Fruit fly (Drosophila melanogaster) whole organism, wandering third instar larva: ENCODE data around the gene CG34337.

Experiments used
- Abd-B ChIP-seq: fragments of >200 bp; optimal IDR thresholded peaks from 2 replicates; lab custom pipeline; 2017; ENCODE audit warnings: missing biosample characterization, missing genetic modification characterization
- CG32264 ChIP-seq: fragments of 200-800 bp; sonication (Bioruptor generic); optimal IDR thresholded peaks from 2 replicates; lab custom pipeline; 2016; ENCODE audit warnings: missing biosample characterization, missing genetic modification characterization
- Dfd ChIP-seq: fragments of >200 bp; optimal IDR thresholded peaks from 2 replicates; lab custom pipeline; 2017; ENCODE audit warnings: missing biosample characterization, missing genetic modification characterization
- Dif ChIP-seq: fragments of 200-275, 200-300 bp; sonication (Bioruptor generic); optimal IDR thresholded peaks from 2 replicates; lab custom pipeline; 2018; ENCODE audit warnings: missing biosample characterization, missing genetic modification characterization; ENCODE audit not compliant: partially characterized antibody
- Hr78 ChIP-seq: fragments of >200 bp; optimal IDR thresholded peaks from 2 replicates; lab custom pipeline; 2017; ENCODE audit warnings: missing biosample characterization, missing genetic modification characterization
- Myc ChIP-seq: fragments of >200 bp; optimal IDR thresholded peaks from 2 replicates; lab custom pipeline; 2017
- jim ChIP-seq: fragments of 175-275, 200-325 bp; sonication (Bioruptor generic); optimal IDR thresholded peaks from 2 replicates; lab custom pipeline; 2016; ENCODE audit warnings: missing biosample characterization, mild to moderate bottlenecking, missing genetic modification characterization
- sage ChIP-seq: fragments of 200-800 bp; sonication (Bioruptor generic); optimal IDR thresholded peaks from 2 replicates; lab custom pipeline; 2016; ENCODE audit warnings: missing biosample characterization, mild to moderate bottlenecking, missing genetic modification characterization
- sv ChIP-seq: fragments of 200-800 bp; sonication (Bioruptor generic); optimal IDR thresholded peaks from 3 replicates; lab custom pipeline; 2016; ENCODE audit warnings: missing biosample characterization, missing genetic modification characterization

DNA sequence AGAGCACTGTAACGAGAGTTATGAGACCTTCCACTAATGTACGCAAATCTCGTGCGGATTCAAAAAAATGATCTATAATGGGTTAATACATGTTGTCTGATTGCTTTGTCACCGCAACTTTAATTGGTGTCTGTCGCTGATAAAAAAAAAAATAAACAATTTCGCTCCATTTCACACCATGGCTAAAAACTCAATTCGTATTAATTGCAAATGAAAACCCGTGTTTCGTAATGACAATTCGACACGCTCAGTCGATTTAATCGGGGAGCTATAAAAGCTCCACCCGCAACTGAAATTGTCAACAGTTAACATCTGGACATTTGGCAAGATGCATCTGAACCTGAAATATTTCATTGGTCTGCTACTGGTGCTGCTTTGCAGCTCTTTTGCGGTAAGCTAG, 34.9 kb downstream of the CG34337 start, which contains the start of gene CG11368:
- TF ChIP-seq Abd-B (no peak), Hr78 (no peak), sage (GFP tag; lab: Kevin White, UChicago) (no peak), jim (GFP tag; lab: Kevin White, UChicago) (no peak), sv (GFP tag; lab: Kevin White, UChicago) (no peak), Dfd (GFP tag; lab: Kevin White, UChicago) (no peak), Dif (GFP tag; lab: Kevin White, UChicago) (no peak), CG32264 (no peak), Myc (lab: Kevin White, UChicago) (no peak)
